Fruit fly (Drosophila melanogaster): ENCODE measurements around the gene CG11714.

The CG11714 gene

DNA sequence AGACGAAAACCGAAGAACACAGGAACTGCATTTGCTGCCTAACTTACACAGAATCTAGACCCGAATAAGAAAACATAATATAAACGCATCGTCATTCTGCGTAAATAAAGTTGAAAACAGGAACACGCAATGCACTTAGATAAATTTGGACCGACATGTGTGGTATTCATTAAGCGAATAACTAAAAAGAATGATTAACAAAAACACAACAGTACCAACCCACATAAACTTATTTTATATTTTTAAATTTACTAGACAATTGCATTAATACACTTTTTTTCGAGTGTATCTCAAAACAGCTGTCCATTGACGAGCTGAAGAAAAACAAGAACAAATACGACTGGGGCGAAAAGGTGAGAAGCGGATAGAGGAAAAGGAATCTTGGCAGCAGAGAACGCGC is 31.8 kb upstream of the CG11714 start (continued):
- TF ChIP-seq crp (GFP tag; optimal IDR thresholded peaks at IDR 0.05): peak in 1 of 2 experiments; percentile 63

dm6 chr3L:11553672-11554068 is 31.2 kb upstream of the CG11714 start:
- no peak for TF ChIP-seq CG2678 (tag; optimal IDR thresholded peaks at IDR 0.05)
- peak; percentile 98 for TF ChIP-seq CG4424 (GFP tag; optimal IDR thresholded peaks at IDR 0.05)

- TF ChIP-seq Ssrp (tag; optimal IDR thresholded peaks at IDR 0.05) (no peak), CG12769 (tag; optimal IDR thresholded peaks at IDR 0.05) (peak; percentile 61), C15 (GFP tag; IDR thresholded peaks at IDR 0.05) (no peak), Blimp-1 (GFP tag; optimal IDR thresholded peaks at IDR 0.05) (peak; percentile 32), chinmo (GFP tag; IDR thresholded peaks at IDR 0.05; ENCODE audit: partially characterized antibody) (peak; percentile 98), Xbp1 (GFP tag; optimal IDR thresholded peaks at IDR 0.05) (peak; percentile 15), CG6175 (GFP tag; IDR thresholded peaks at IDR 0.05) (peak; percentile 97), CTCF (GFP tag; optimal IDR thresholded peaks at IDR 0.05) (peak; percentile 14), so (GFP tag; IDR thresholded peaks at IDR 0.05) (peak; percentile 79; the same call in 2 of the 3 replicates), jumu (GFP tag; optimal IDR thresholded peaks at IDR 0.05) (no peak), zf30C (GFP tag; optimal IDR thresholded peaks at IDR 0.05) (peak; percentile 77), slbo (GFP tag; IDR thresholded peaks at IDR 0.05) (peak; percentile 29; the same call in 1 of the 2 replicates), croc (GFP tag; conservative IDR thresholded peaks at IDR 0.05) (no peak), NC2β (GFP tag; optimal IDR thresholded peaks at IDR 0.05) (peak; percentile 1), scrt (GFP tag; optimal IDR thresholded peaks at IDR 0.05) (peak; percentile 97), CG17829 (tag; optimal IDR thresholded peaks at IDR 0.05) (peak; percentile 62), CG6813 (GFP tag; optimal IDR thresholded peaks at IDR 0.05) (peak; percentile 4), Optix (GFP tag; IDR thresholded peaks at IDR 0.05) (0 out of 3 replicates have a peak, but pooled peaks have one; percentile 6), CG8089 (GFP tag; optimal IDR thresholded peaks at IDR 0.05) (peak; percentile 4), Lim3 (GFP tag; IDR thresholded peaks at IDR 0.05) (no peak), CG18599 (GFP tag; optimal IDR thresholded peaks at IDR 0.05) (peak; percentile 49), tap (tag; optimal IDR thresholded peaks at IDR 0.05) (peak; percentile 18), Xrp1 (GFP tag; IDR thresholded peaks at IDR 0.05) (no peak), sc (optimal IDR thresholded peaks at IDR 0.05) (no peak), sc (GFP tag; optimal IDR thresholded peaks at IDR 0.05) (no peak), wdn (GFP tag; IDR thresholded peaks at IDR 0.05) (0 out of 2 replicates have a peak, but pooled peaks have one; percentile 15), crp (GFP tag; optimal IDR thresholded peaks at IDR 0.05) (peak; percentile 79 to 97), Eip74EF (GFP tag; optimal IDR thresholded peaks at IDR 0.05) (peak in 1 of 2 experiments; percentile 67), wor (GFP tag; IDR thresholded peaks at IDR 0.05) (no peak), CG7786 (GFP tag; optimal IDR thresholded peaks at IDR 0.05) (no peak), CG2678 (tag; optimal IDR thresholded peaks at IDR 0.05) (peak; percentile 13), salm (tag; optimal IDR thresholded peaks at IDR 0.05) (peak; percentile 17), CG17612 (GFP tag; IDR thresholded peaks at IDR 0.05) (no peak), CG6791 (GFP tag; IDR thresholded peaks at IDR 0.05; ENCODE audit: partially characterized antibody) (peak; percentile 49; the same call in 2 of the 3 replicates), pfk (GFP tag; optimal IDR thresholded peaks at IDR 0.05) (peak; percentile 5), CG3838 (GFP tag; optimal IDR thresholded peaks at IDR 0.05) (peak; percentile 71), gcm (GFP tag; optimal IDR thresholded peaks at IDR 0.05) (peak; percentile 56), CG16863 (GFP tag; optimal IDR thresholded peaks at IDR 0.05) (no peak), pb (GFP tag; optimal IDR thresholded peaks at IDR 0.05) (peak; percentile 12), CG3726 (GFP tag; IDR thresholded peaks at IDR 0.05) (no peak), pzg (GFP tag; optimal IDR thresholded peaks at IDR 0.05) (peak; percentile 28), Hmx (GFP tag; optimal IDR thresholded peaks at IDR 0.05) (no peak), Oaz (GFP tag; IDR thresholded peaks at IDR 0.05) (no peak), lbe (GFP tag; optimal IDR thresholded peaks at IDR 0.05) (peak; percentile 94)
These were observed 30.6 kb upstream of the CG11714 start for dm6 chr3L:11552996-11553671.
